Fruit fly (Drosophila melanogaster) whole organism, embryonic: ENCODE results near the gene GNBP1.
A peak's percentile ranks its signal among the peaks of the same experiment; 100 is the strongest.

Experiments used
- CG10979 ChIP-seq: fragments of 200-800 bp; sonication (Bioruptor generic); optimal IDR thresholded peaks from 2 replicates; lab custom pipeline; 2018; ENCODE audit warnings: missing biosample characterization, mild to moderate bottlenecking, missing genetic modification characterization, moderate library complexity
- CG12942 ChIP-seq: fragments of 200-800 bp; sonication (Bioruptor generic); optimal IDR thresholded peaks from 3 replicates; lab custom pipeline; 2016; ENCODE audit warnings: missing biosample characterization, missing genetic modification characterization
- CG13424 ChIP-seq: fragments of 200-800 bp; sonication (Bioruptor generic); optimal IDR thresholded peaks from 2 replicates; lab custom pipeline; 2019; ENCODE audit warnings: missing biosample characterization, mild to moderate bottlenecking, missing genetic modification characterization, moderate library complexity
- CG14050 ChIP-seq: fragments of 200-800 bp; sonication (Bioruptor generic); IDR thresholded peaks from 3 replicates; pipeline ENCODE4 v1.3.6; 2022; ENCODE audit warnings: missing biosample characterization, missing genetic modification characterization
- CG14860 ChIP-seq: fragments of 200-800 bp; sonication (Bioruptor generic); IDR thresholded peaks from 3 replicates; pipeline ENCODE4 v1.3.6; 2022; ENCODE audit warnings: missing biosample characterization, missing genetic modification characterization; ENCODE audit not compliant: partially characterized antibody
- CG17802 ChIP-seq: fragments of 200-800 bp; sonication (Bioruptor generic); optimal IDR thresholded peaks from 2 replicates; lab custom pipeline; 2018; ENCODE audit warnings: missing biosample characterization, mild to moderate bottlenecking, missing genetic modification characterization, moderate library complexity
- CG18476 ChIP-seq: fragments of 200-800 bp; sonication (Bioruptor generic); optimal IDR thresholded peaks from 2 replicates; lab custom pipeline; 2016; ENCODE audit warnings: missing biosample characterization, mild to moderate bottlenecking, missing genetic modification characterization
- CG18764 ChIP-seq: fragments of 200-800 bp; sonication (Bioruptor generic); optimal IDR thresholded peaks from 3 replicates; lab custom pipeline; 2016; ENCODE audit warnings: missing biosample characterization, missing genetic modification characterization
- CG2678 ChIP-seq: fragments of 200-800 bp; sonication (Bioruptor generic); optimal IDR thresholded peaks from 3 replicates; lab custom pipeline; 2019; ENCODE audit warnings: missing biosample characterization, mild to moderate bottlenecking, missing genetic modification characterization, moderate library complexity
- CG30431 ChIP-seq: fragments of 200-800 bp; sonication (Bioruptor generic); optimal IDR thresholded peaks from 2 replicates; lab custom pipeline; 2017; ENCODE audit warnings: missing biosample characterization, missing genetic modification characterization
- CG31365 ChIP-seq: fragments of 200-800 bp; sonication (Bioruptor generic); optimal IDR thresholded peaks from 2 replicates; lab custom pipeline; 2018; ENCODE audit warnings: missing biosample characterization, mild to moderate bottlenecking, missing genetic modification characterization
- CG33557 ChIP-seq: fragments of 200-800 bp; sonication (Bioruptor generic); optimal IDR thresholded peaks from 2 replicates; lab custom pipeline; 2019; ENCODE audit warnings: missing biosample characterization, mild to moderate bottlenecking, missing genetic modification characterization, moderate library complexity
- CG34224 ChIP-seq: fragments of 200-800 bp; sonication (Bioruptor generic); IDR thresholded peaks from 3 replicates; pipeline ENCODE4 v1.3.6; 2022; ENCODE audit warnings: missing biosample characterization, missing genetic modification characterization; ENCODE audit not compliant: partially characterized antibody
- CG3838 ChIP-seq: fragments of 200-800 bp; sonication (Bioruptor generic); optimal IDR thresholded peaks from 3 replicates; lab custom pipeline; 2016; ENCODE audit warnings: missing biosample characterization, missing genetic modification characterization
- CG42726 ChIP-seq: fragments of 200-800 bp; sonication (Bioruptor generic); IDR thresholded peaks from 2 replicates; pipeline ENCODE4 v1.3.6; 2022; ENCODE audit warnings: missing biosample characterization, missing genetic modification characterization; ENCODE audit not compliant: partially characterized antibody
- CG43689 ChIP-seq: fragments of 200-800 bp; sonication (Bioruptor generic); IDR thresholded peaks from 2 replicates; pipeline ENCODE4 v1.3.6; 2022; ENCODE audit warnings: missing biosample characterization, missing genetic modification characterization
- CG4404 ChIP-seq: fragments of 200-800 bp; sonication (Bioruptor generic); IDR thresholded peaks from 2 replicates; pipeline ENCODE4 v1.3.6; 2022; ENCODE audit warnings: missing biosample characterization, missing genetic modification characterization
- CG6765 ChIP-seq: fragments of 200-800 bp; sonication (Bioruptor generic); optimal IDR thresholded peaks from 3 replicates; lab custom pipeline; 2017; ENCODE audit warnings: missing biosample characterization, mild to moderate bottlenecking, missing genetic modification characterization
- CG7372 ChIP-seq: fragments of 200-800 bp; sonication (Bioruptor generic); IDR thresholded peaks from 2 replicates; pipeline ENCODE4 v1.3.6; 2022; ENCODE audit warnings: missing biosample characterization, missing genetic modification characterization
- CG8281 ChIP-seq: fragments of 200-800 bp; sonication (Bioruptor generic); optimal IDR thresholded peaks from 2 replicates; lab custom pipeline; 2018; ENCODE audit warnings: missing biosample characterization, mild to moderate bottlenecking, missing genetic modification characterization, moderate library complexity
- CG9797 ChIP-seq: fragments of 200-800 bp; sonication (Bioruptor generic); optimal IDR thresholded peaks from 3 replicates; lab custom pipeline; 2018; ENCODE audit warnings: missing biosample characterization, mild to moderate bottlenecking, missing genetic modification characterization
- Dref ChIP-seq: fragments of 200-800 bp; sonication (Bioruptor generic); IDR thresholded peaks from 2 replicates; pipeline ENCODE4 v1.3.6; 2022; ENCODE audit warnings: missing biosample characterization, missing genetic modification characterization
- E2f1 ChIP-seq: fragments of 200-800 bp; sonication (Bioruptor generic); IDR thresholded peaks from 2 replicates; pipeline ENCODE4 v1.3.6; 2022; ENCODE audit warnings: missing biosample characterization, missing genetic modification characterization
- Elba2 ChIP-seq: fragments of 200-800 bp; sonication (Bioruptor generic); optimal IDR thresholded peaks from 3 replicates; lab custom pipeline; 2016; ENCODE audit warnings: missing biosample characterization, missing genetic modification characterization
- Fer1 ChIP-seq: fragments of 200-800 bp; sonication (Bioruptor generic); optimal IDR thresholded peaks from 2 replicates; lab custom pipeline; 2017; ENCODE audit warnings: missing biosample characterization, mild to moderate bottlenecking, missing genetic modification characterization
- Hsf ChIP-seq: fragments of 200-800 bp; sonication (Bioruptor generic); optimal IDR thresholded peaks from 3 replicates; lab custom pipeline; 2016; ENCODE audit warnings: missing biosample characterization, missing genetic modification characterization
- Mes4 ChIP-seq: fragments of 200-800 bp; sonication (Bioruptor generic); optimal IDR thresholded peaks from 2 replicates; lab custom pipeline; 2016; ENCODE audit warnings: missing biosample characterization, missing genetic modification characterization
- Optix ChIP-seq: fragments of 200-800 bp; sonication (Bioruptor generic); IDR thresholded peaks from 3 replicates; pipeline ENCODE4 v1.3.6; 2022; ENCODE audit warnings: missing biosample characterization, missing genetic modification characterization
- Spps ChIP-seq: fragments of 200-800 bp; sonication (Bioruptor generic); optimal IDR thresholded peaks from 2 replicates; lab custom pipeline; 2018; ENCODE audit warnings: missing biosample characterization, mild to moderate bottlenecking, missing genetic modification characterization
- Ssrp ChIP-seq: fragments of 200-800 bp; sonication (Bioruptor generic); optimal IDR thresholded peaks from 2 replicates; lab custom pipeline; 2018; ENCODE audit warnings: missing biosample characterization, mild to moderate bottlenecking, missing genetic modification characterization, moderate library complexity
- Stat92E ChIP-seq, 3 experiments: fragments of >200 bp in 2 of 3; fragments of 200-800 bp in 1 of 3; sonication (Bioruptor generic) in 1 of 3; optimal IDR thresholded peaks; 2 replicates each; lab custom pipeline; 2017 to 2019; ENCODE audit warnings: missing biosample characterization in 3 of 3, missing genetic modification characterization in 3 of 3, mild to moderate bottlenecking in 1 of 3, moderate library complexity in 1 of 3
- Xbp1 ChIP-seq: fragments of 200-800 bp; sonication (Bioruptor generic); optimal IDR thresholded peaks from 3 replicates; lab custom pipeline; 2016; ENCODE audit warnings: missing biosample characterization, mild to moderate bottlenecking, missing genetic modification characterization
- YL-1 ChIP-seq: fragments of 200-800 bp; sonication (Bioruptor generic); optimal IDR thresholded peaks from 3 replicates; lab custom pipeline; 2017; ENCODE audit warnings: missing biosample characterization, mild to moderate bottlenecking, missing genetic modification characterization
- amos ChIP-seq: fragments of 200-800 bp; sonication (Bioruptor generic); IDR thresholded peaks from 2 replicates; pipeline ENCODE4 v1.3.6; 2022; ENCODE audit warnings: missing biosample characterization, missing genetic modification characterization; ENCODE audit not compliant: partially characterized antibody
- ato ChIP-seq: fragments of 200-800 bp; sonication (Bioruptor generic); IDR thresholded peaks from 2 replicates; pipeline ENCODE4 v1.3.6; 2022; ENCODE audit warnings: missing biosample characterization, missing genetic modification characterization; ENCODE audit not compliant: partially characterized antibody
- bab2 ChIP-seq: fragments of 200-800 bp; sonication (Bioruptor generic); optimal IDR thresholded peaks from 2 replicates; lab custom pipeline; 2016; ENCODE audit warnings: missing biosample characterization, missing genetic modification characterization
- bowl ChIP-seq: fragments of 200-800 bp; sonication (Bioruptor generic); IDR thresholded peaks from 2 replicates; pipeline ENCODE4 v1.3.6; 2022; ENCODE audit warnings: missing biosample characterization, missing genetic modification characterization
- disco-r ChIP-seq: fragments of 200-800 bp; sonication (Bioruptor generic); optimal IDR thresholded peaks from 2 replicates; lab custom pipeline; 2016; ENCODE audit warnings: missing biosample characterization, missing genetic modification characterization
- grau ChIP-seq: fragments of 200-800 bp; optimal IDR thresholded peaks from 3 replicates; lab custom pipeline; 2019; ENCODE audit warnings: missing biosample characterization, mild to moderate bottlenecking, missing genetic modification characterization, moderate library complexity
- gt ChIP-seq: fragments of 200-800 bp; sonication (Bioruptor generic); IDR thresholded peaks from 2 replicates; pipeline ENCODE4 v1.3.6; 2022; ENCODE audit warnings: missing biosample characterization, missing genetic modification characterization
- lov ChIP-seq, 2 experiments: fragments of 200-800 bp in 1 of 2; fragments of >200 bp in 1 of 2; sonication (Bioruptor generic) in 1 of 2; IDR thresholded peaks in 1 of 2; optimal IDR thresholded peaks in 1 of 2; 2 replicates in 1 of 2; 3 replicates in 1 of 2; pipeline versions ENCODE4 v1.3.6 to Lab custom; 2017 to 2022; ENCODE audit warnings: missing biosample characterization in 1 of 2, missing genetic modification characterization in 1 of 2
- mld ChIP-seq: fragments of 200-800 bp; sonication (Bioruptor generic); IDR thresholded peaks from 3 replicates; pipeline ENCODE4 v1.3.6; 2022; ENCODE audit warnings: missing biosample characterization, missing genetic modification characterization; ENCODE audit not compliant: partially characterized antibody
- pzg ChIP-seq: fragments of 200-800 bp; sonication (Bioruptor generic); optimal IDR thresholded peaks from 3 replicates; lab custom pipeline; 2018; ENCODE audit warnings: missing biosample characterization, mild to moderate bottlenecking, missing genetic modification characterization, moderate library complexity
- sim ChIP-seq: fragments of 200-800 bp; sonication (Bioruptor generic); IDR thresholded peaks from 2 replicates; pipeline ENCODE4 v1.3.6; 2022; ENCODE audit warnings: missing biosample characterization, missing genetic modification characterization
- sqz ChIP-seq: fragments of 200-800 bp; sonication (Bioruptor generic); optimal IDR thresholded peaks from 3 replicates; lab custom pipeline; 2018; ENCODE audit warnings: missing biosample characterization, mild to moderate bottlenecking, missing genetic modification characterization
- toy ChIP-seq: fragments of 200-800 bp; sonication (Bioruptor generic); IDR thresholded peaks from 2 replicates; pipeline ENCODE4 v1.3.6; 2022; ENCODE audit warnings: missing biosample characterization, missing genetic modification characterization
- wek ChIP-seq: fragments of 200-800 bp; sonication (Bioruptor generic); optimal IDR thresholded peaks from 3 replicates; lab custom pipeline; 2018; ENCODE audit warnings: missing biosample characterization, mild to moderate bottlenecking, missing genetic modification characterization, moderate library complexity
- zen2 ChIP-seq: fragments of 200-800 bp; sonication (Bioruptor generic); IDR thresholded peaks from 3 replicates; pipeline ENCODE4 v1.3.6; 2022; ENCODE audit warnings: missing biosample characterization, missing genetic modification characterization; ENCODE audit not compliant: partially characterized antibody
- zfh2 ChIP-seq: fragments of 200-800 bp; sonication (Bioruptor generic); optimal IDR thresholded peaks from 2 replicates; lab custom pipeline; 2016; ENCODE audit warnings: missing biosample characterization, missing genetic modification characterization

The GNBP1 gene

dm6 chr3L:18675363-18675866, at the start of gene GNBP1, which contains the start of gene GNBP2 (continued):
- TF ChIP-seq CG10979 (tag; lab: Kevin White, UChicago) (peak; percentile 59), CG3838 (no peak), CG34224 (GFP tag; lab: Robert Waterston, UW) (no peak), bowl (GFP tag; lab: Robert Waterston, UW) (no peak), CG12942 (GFP tag; lab: Kevin White, UChicago) (no peak), Mes4 (GFP tag; lab: Kevin White, UChicago) (no peak), zen2 (GFP tag; lab: Robert Waterston, UW) (no peak), Stat92E (GFP tag; optimal IDR thresholded peaks at IDR 0.05; lab: Kevin White, UChicago) (no peak), toy (GFP tag; lab: Robert Waterston, UW) (no peak), CG2678 (tag; lab: Kevin White, UChicago) (peak; percentile 87), CG43689 (0 out of 2 replicates have a peak, but pooled peaks have one; percentile 12), CG14860 (GFP tag; lab: Robert Waterston, UW) (no peak), CG14050 (GFP tag; lab: Robert Waterston, UW) (peak; percentile 24; the same call in 1 of the 3 replicates), gt (GFP tag; lab: Robert Waterston, UW) (no peak), Xbp1 (GFP tag; lab: Kevin White, UChicago) (peak; percentile 26), zfh2 (GFP tag; lab: Kevin White, UChicago) (no peak), CG17802 (no peak), CG9797 (GFP tag; lab: Kevin White, UChicago) (no peak), Fer1 (GFP tag; lab: Kevin White, UChicago) (peak; percentile 52), CG7372 (GFP tag; lab: Robert Waterston, UW) (peak; percentile 50; the same call in 1 of the 2 replicates), CG8281 (peak; percentile 35), Elba2 (GFP tag; lab: Kevin White, UChicago) (no peak), Dref (GFP tag; lab: Robert Waterston, UW) (no peak), mld (no peak), wek (no peak), CG33557 (GFP tag; lab: Kevin White, UChicago) (no peak), sim (GFP tag; lab: Robert Waterston, UW) (no peak), Spps (tag; lab: Kevin White, UChicago) (no peak), sqz (GFP tag; lab: Kevin White, UChicago) (no peak), ato (GFP tag; lab: Robert Waterston, UW) (no peak), disco-r (GFP tag; lab: Kevin White, UChicago) (no peak), YL-1 (no peak), amos (GFP tag; lab: Robert Waterston, UW) (no peak), pzg (GFP tag; lab: Kevin White, UChicago) (no peak), CG4404 (GFP tag; lab: Robert Waterston, UW) (no peak), Ssrp (tag; lab: Kevin White, UChicago) (peak; percentile 37), grau (tag; lab: Kevin White, UChicago) (peak; percentile 44), CG31365 (tag; lab: Kevin White, UChicago) (no peak), CG18476 (peak; percentile 22), CG18764 (GFP tag; lab: Kevin White, UChicago) (no peak), E2f1 (GFP tag; lab: Robert Waterston, UW) (peak; percentile 76), Hsf (GFP tag; lab: Kevin White, UChicago) (no peak), CG42726 (no peak), lov (optimal IDR thresholded peaks at IDR 0.05; lab: Kevin White, UChicago) (no peak), lov (GFP tag; IDR thresholded peaks at IDR 0.05; lab: Robert Waterston, UW) (no peak), bab2 (GFP tag; lab: Kevin White, UChicago) (no peak), CG30431 (GFP tag; lab: Kevin White, UChicago) (no peak), CG13424 (tag; lab: Kevin White, UChicago) (peak; percentile 59), CG6765 (no peak), Optix (GFP tag; lab: Robert Waterston, UW) (no peak)
